Fruit fly (Drosophila melanogaster) whole organism, embryonic: ENCODE results near the gene Bruce.

ENCODE experiments used
- ATbp ChIP-seq: fragments of 200-800 bp; sonication (Bioruptor generic); optimal IDR thresholded peaks from 2 replicates; lab custom pipeline; 2017; ENCODE audit warnings: missing biosample characterization, mild to moderate bottlenecking, missing genetic modification characterization, missing genetic modification reagents
- Bgb ChIP-seq: fragments of 200-800 bp; sonication (Bioruptor generic); IDR thresholded peaks from 2 replicates; pipeline ENCODE4 v1.3.6; 2022; ENCODE audit warnings: missing biosample characterization, missing genetic modification characterization; ENCODE audit not compliant: partially characterized antibody
- CG11085 ChIP-seq: fragments of 200-800 bp; sonication (Bioruptor generic); IDR thresholded peaks from 2 replicates; pipeline ENCODE4 v1.3.6; 2022; ENCODE audit warnings: missing biosample characterization, missing genetic modification characterization
- CG12391 ChIP-seq: fragments of 200-800 bp; sonication (Bioruptor generic); optimal IDR thresholded peaks from 3 replicates; lab custom pipeline; 2018; ENCODE audit warnings: missing biosample characterization, mild to moderate bottlenecking, missing genetic modification characterization, moderate library complexity
- CG13424 ChIP-seq: fragments of 200-800 bp; sonication (Bioruptor generic); optimal IDR thresholded peaks from 2 replicates; lab custom pipeline; 2019; ENCODE audit warnings: missing biosample characterization, mild to moderate bottlenecking, missing genetic modification characterization, moderate library complexity
- CG15073 ChIP-seq: fragments of 200-800 bp; sonication (Bioruptor generic); optimal IDR thresholded peaks from 2 replicates; lab custom pipeline; 2016; ENCODE audit warnings: missing biosample characterization, missing genetic modification characterization
- CG17612 ChIP-seq: fragments of 200-800 bp; sonication (Bioruptor generic); IDR thresholded peaks from 2 replicates; pipeline ENCODE4 v1.3.6; 2022; ENCODE audit warnings: missing biosample characterization, missing genetic modification characterization
- CG17802 ChIP-seq: fragments of 200-800 bp; sonication (Bioruptor generic); optimal IDR thresholded peaks from 2 replicates; lab custom pipeline; 2018; ENCODE audit warnings: missing biosample characterization, mild to moderate bottlenecking, missing genetic modification characterization, moderate library complexity
- CG18764 ChIP-seq: fragments of 200-800 bp; sonication (Bioruptor generic); optimal IDR thresholded peaks from 3 replicates; lab custom pipeline; 2016; ENCODE audit warnings: missing biosample characterization, missing genetic modification characterization
- CG32767 ChIP-seq: fragments of 200-800 bp; sonication (Bioruptor generic); IDR thresholded peaks from 2 replicates; pipeline ENCODE4 v1.3.6; 2022; ENCODE audit warnings: missing biosample characterization, missing genetic modification characterization
- CG33213 ChIP-seq: fragments of 200-800 bp; sonication (Bioruptor generic); optimal IDR thresholded peaks from 3 replicates; lab custom pipeline; 2016; ENCODE audit warnings: missing biosample characterization, missing genetic modification characterization
- CG5180 ChIP-seq: fragments of 200-800 bp; sonication (Bioruptor generic); optimal IDR thresholded peaks from 3 replicates; lab custom pipeline; 2017; ENCODE audit warnings: missing biosample characterization, missing genetic modification characterization, mild to moderate bottlenecking, moderate library complexity, missing genetic modification reagents
- CG6683 ChIP-seq: fragments of 200-800 bp; sonication (Bioruptor generic); optimal IDR thresholded peaks from 2 replicates; lab custom pipeline; 2017; ENCODE audit warnings: missing biosample characterization, mild to moderate bottlenecking, missing genetic modification characterization, missing genetic modification reagents
- CG7556 ChIP-seq: fragments of 200-800 bp; sonication (Bioruptor generic); optimal IDR thresholded peaks from 2 replicates; lab custom pipeline; 2017; ENCODE audit warnings: missing biosample characterization, mild to moderate bottlenecking, missing genetic modification characterization
- CG8924 ChIP-seq: fragments of 200-800 bp; optimal IDR thresholded peaks from 3 replicates; lab custom pipeline; 2019; ENCODE audit warnings: missing biosample characterization, mild to moderate bottlenecking, missing genetic modification characterization, moderate library complexity
- CG8944 ChIP-seq: fragments of 200-800 bp; sonication (Bioruptor generic); optimal IDR thresholded peaks from 3 replicates; lab custom pipeline; 2016; ENCODE audit warnings: missing biosample characterization, missing genetic modification characterization
- CG9797 ChIP-seq: fragments of 200-800 bp; sonication (Bioruptor generic); optimal IDR thresholded peaks from 3 replicates; lab custom pipeline; 2018; ENCODE audit warnings: missing biosample characterization, mild to moderate bottlenecking, missing genetic modification characterization
- CG9817 ChIP-seq: fragments of 200-800 bp; sonication (Bioruptor generic); optimal IDR thresholded peaks from 2 replicates; lab custom pipeline; 2018; ENCODE audit warnings: missing biosample characterization, mild to moderate bottlenecking, missing genetic modification characterization, moderate library complexity
- CoRest ChIP-seq: fragments of 200-800 bp; sonication (Bioruptor generic); optimal IDR thresholded peaks from 3 replicates; lab custom pipeline; 2018; ENCODE audit warnings: missing biosample characterization, mild to moderate bottlenecking, missing genetic modification characterization, moderate library complexity
- Dek ChIP-seq: fragments of 200-800 bp; sonication (Bioruptor generic); optimal IDR thresholded peaks from 3 replicates; lab custom pipeline; 2019; ENCODE audit warnings: missing biosample characterization, mild to moderate bottlenecking, missing genetic modification characterization, moderate library complexity
- Dfd ChIP-seq, 2 experiments: fragments of >200 bp; optimal IDR thresholded peaks; 2 replicates each; lab custom pipeline; 2017; ENCODE audit warnings: missing biosample characterization in 2 of 2, missing genetic modification characterization in 2 of 2
- Doc2 ChIP-seq: fragments of 200-800 bp; sonication (Bioruptor generic); IDR thresholded peaks from 2 replicates; pipeline ENCODE4 v1.3.6; 2022; ENCODE audit warnings: missing biosample characterization, missing genetic modification characterization
- Drgx ChIP-seq: fragments of 200-800 bp; sonication (Bioruptor generic); IDR thresholded peaks from 2 replicates; pipeline ENCODE4 v1.3.6; 2022; ENCODE audit warnings: missing biosample characterization, missing genetic modification characterization
- Fer3 ChIP-seq: fragments of 200-800 bp; sonication (Bioruptor generic); optimal IDR thresholded peaks from 2 replicates; lab custom pipeline; 2018; ENCODE audit warnings: missing biosample characterization, mild to moderate bottlenecking, missing genetic modification characterization, moderate library complexity
- HLHmδ ChIP-seq: fragments of 200-800 bp; sonication (Bioruptor generic); optimal IDR thresholded peaks from 2 replicates; lab custom pipeline; 2018; ENCODE audit warnings: missing biosample characterization, mild to moderate bottlenecking, missing genetic modification characterization, moderate library complexity
- Hr3 ChIP-seq: fragments of 200-800 bp; sonication (Bioruptor generic); optimal IDR thresholded peaks from 3 replicates; lab custom pipeline; 2016; ENCODE audit warnings: missing biosample characterization, missing genetic modification characterization
- MBD-R2 ChIP-seq: fragments of 200-800 bp; sonication (Bioruptor generic); IDR thresholded peaks from 2 replicates; pipeline ENCODE4 v1.3.6; 2022; ENCODE audit warnings: missing biosample characterization, missing genetic modification characterization
- MESR4 ChIP-seq: fragments of 200-800 bp; sonication (Bioruptor generic); optimal IDR thresholded peaks from 2 replicates; lab custom pipeline; 2018; ENCODE audit warnings: missing biosample characterization, mild to moderate bottlenecking, missing genetic modification characterization, moderate library complexity
- Pdp1 ChIP-seq, 2 experiments: fragments of 200-800 bp; sonication (Bioruptor generic); optimal IDR thresholded peaks; 3 replicates each; lab custom pipeline; 2016; ENCODE audit warnings: missing biosample characterization in 2 of 2, missing genetic modification characterization in 2 of 2, mild to moderate bottlenecking in 1 of 2, moderate library complexity in 1 of 2
- Side ChIP-seq: fragments of 200-800 bp; sonication (Bioruptor generic); optimal IDR thresholded peaks from 2 replicates; lab custom pipeline; 2016; ENCODE audit warnings: missing biosample characterization, missing genetic modification characterization
- Taf1 ChIP-seq: fragments of 200-800 bp; sonication (Bioruptor generic); IDR thresholded peaks from 2 replicates; pipeline ENCODE4 v1.3.6; 2022; ENCODE audit warnings: missing biosample characterization, missing genetic modification characterization
- Vsx1 ChIP-seq: fragments of 200-800 bp; sonication (Bioruptor generic); optimal IDR thresholded peaks from 2 replicates; lab custom pipeline; 2017; ENCODE audit warnings: missing biosample characterization, mild to moderate bottlenecking, missing genetic modification characterization, missing genetic modification reagents
- Xbp1 ChIP-seq: fragments of 200-800 bp; sonication (Bioruptor generic); optimal IDR thresholded peaks from 3 replicates; lab custom pipeline; 2016; ENCODE audit warnings: missing biosample characterization, mild to moderate bottlenecking, missing genetic modification characterization
- ab ChIP-seq: fragments of 200-800 bp; sonication (Bioruptor generic); optimal IDR thresholded peaks from 2 replicates; lab custom pipeline; 2016; ENCODE audit warnings: missing biosample characterization, missing genetic modification characterization
- ase ChIP-seq: fragments of 200-800 bp; sonication (Bioruptor generic); IDR thresholded peaks from 3 replicates; pipeline ENCODE4 v1.3.6; 2022; ENCODE audit warnings: missing biosample characterization, missing genetic modification characterization
- corto ChIP-seq: fragments of 200-800 bp; sonication (Bioruptor generic); optimal IDR thresholded peaks from 2 replicates; lab custom pipeline; 2016; ENCODE audit warnings: missing biosample characterization, mild to moderate bottlenecking, missing genetic modification characterization, moderate library complexity
- croc ChIP-seq: fragments of 200-800 bp; sonication (Bioruptor generic); conservative IDR thresholded peaks from 3 replicates; pipeline ENCODE4 v1.3.6; 2022; ENCODE audit warnings: missing biosample characterization, missing genetic modification characterization
- crp ChIP-seq, 2 experiments: fragments of 200-800 bp; sonication (Bioruptor generic); optimal IDR thresholded peaks; 2 replicates in 1 of 2; 3 replicates in 1 of 2; lab custom pipeline; 2017; ENCODE audit warnings: missing biosample characterization in 2 of 2, missing genetic modification characterization in 2 of 2, mild to moderate bottlenecking in 1 of 2, moderate library complexity in 1 of 2
- ewg ChIP-seq: fragments of 200-800 bp; sonication (Bioruptor generic); optimal IDR thresholded peaks from 3 replicates; lab custom pipeline; 2017; ENCODE audit warnings: mild to moderate bottlenecking, missing biosample characterization, missing genetic modification reagents, missing genetic modification characterization
- fu2 ChIP-seq: fragments of 200-800 bp; sonication (Bioruptor generic); optimal IDR thresholded peaks from 2 replicates; lab custom pipeline; 2016; ENCODE audit warnings: missing biosample characterization, missing genetic modification characterization
- gsb-n ChIP-seq: fragments of 200-800 bp; sonication (Bioruptor generic); optimal IDR thresholded peaks from 3 replicates; lab custom pipeline; 2018; ENCODE audit warnings: missing biosample characterization, mild to moderate bottlenecking, missing genetic modification characterization
- hb ChIP-seq: fragments of 200-800 bp; sonication (Bioruptor generic); IDR thresholded peaks from 3 replicates; pipeline ENCODE4 v1.3.6; 2022; ENCODE audit warnings: missing biosample characterization, missing genetic modification characterization; ENCODE audit not compliant: partially characterized antibody
- ind ChIP-seq: fragments of 200-800 bp; sonication (Bioruptor generic); optimal IDR thresholded peaks from 3 replicates; lab custom pipeline; 2016; ENCODE audit warnings: missing biosample characterization, missing genetic modification characterization
- lmd ChIP-seq: fragments of 200-800 bp; sonication (Bioruptor generic); IDR thresholded peaks from 2 replicates; pipeline ENCODE4 v1.3.6; 2022; ENCODE audit warnings: missing biosample characterization, missing genetic modification characterization
- nmo ChIP-seq: fragments of 200-800 bp; sonication (Bioruptor generic); optimal IDR thresholded peaks from 2 replicates; lab custom pipeline; 2018; ENCODE audit warnings: missing biosample characterization, mild to moderate bottlenecking, missing genetic modification characterization, moderate library complexity
- oc ChIP-seq: fragments of 200-800 bp; sonication (Bioruptor generic); optimal IDR thresholded peaks from 2 replicates; lab custom pipeline; 2018; ENCODE audit warnings: missing biosample characterization, mild to moderate bottlenecking, missing genetic modification characterization, moderate library complexity
- pum ChIP-seq: fragments of 200-800 bp; sonication (Bioruptor generic); optimal IDR thresholded peaks from 2 replicates; lab custom pipeline; 2016; ENCODE audit warnings: missing biosample characterization, missing genetic modification characterization
- ssp ChIP-seq: fragments of 200-800 bp; sonication (Bioruptor generic); IDR thresholded peaks from 2 replicates; pipeline ENCODE4 v1.3.6; 2022; ENCODE audit warnings: missing biosample characterization, missing genetic modification characterization
- tio ChIP-seq: fragments of 200-800 bp; sonication (Bioruptor generic); optimal IDR thresholded peaks from 2 replicates; lab custom pipeline; 2017; ENCODE audit warnings: missing biosample characterization, missing genetic modification characterization, inconsistent platforms
- vfl ChIP-seq: fragments of 200-800 bp; sonication (Bioruptor generic); optimal IDR thresholded peaks from 2 replicates; lab custom pipeline; 2016; ENCODE audit warnings: missing biosample characterization, missing genetic modification characterization
- yki ChIP-seq: fragments of >200 bp; optimal IDR thresholded peaks from 3 replicates; lab custom pipeline; 2018
- zfh1 ChIP-seq: fragments of 200-800 bp; sonication (Bioruptor generic); IDR thresholded peaks from 3 replicates; pipeline ENCODE4 v1.3.6; 2022; ENCODE audit warnings: missing biosample characterization, missing genetic modification characterization

Gene Bruce

dm6 chr3R:10274829-10275228, 56.3 kb downstream of the Bruce start (continued):
- TF ChIP-seq corto (GFP tag; lab: Kevin White, UChicago) (no peak), CG11085 (no peak), CG8944 (GFP tag; lab: Kevin White, UChicago) (no peak), croc (no peak), HLHmδ (GFP tag; lab: Kevin White, UChicago) (no peak), Dfd (GFP tag; optimal IDR thresholded peaks at IDR 0.05; lab: Kevin White, UChicago) (no peak), Dek (tag; lab: Kevin White, UChicago) (no peak), fu2 (no peak), CoRest (tag; lab: Kevin White, UChicago) (peak; percentile 38), CG9797 (no peak), Fer3 (tag; lab: Kevin White, UChicago) (no peak), Bgb (GFP tag; lab: Robert Waterston, UW) (no peak), Doc2 (GFP tag; lab: Robert Waterston, UW) (no peak), CG12391 (tag; lab: Kevin White, UChicago) (peak; percentile 42), MESR4 (no peak), ssp (GFP tag; lab: Robert Waterston, UW) (no peak), CG32767 (GFP tag; lab: Robert Waterston, UW) (no peak), CG18764 (GFP tag; lab: Kevin White, UChicago) (no peak), ATbp (GFP tag; lab: Kevin White, UChicago) (peak; percentile 9), zfh1 (GFP tag; lab: Robert Waterston, UW) (no peak), crp (GFP tag; optimal IDR thresholded peaks at IDR 0.05; lab: Kevin White, UChicago) (no peak), lmd (GFP tag; lab: Robert Waterston, UW) (no peak), CG33213 (no peak), ewg (peak; percentile 8), Pdp1 (GFP tag; optimal IDR thresholded peaks at IDR 0.05; lab: Kevin White, UChicago) (no peak), MBD-R2 (GFP tag; lab: Robert Waterston, UW) (no peak), pum (GFP tag; lab: Kevin White, UChicago) (no peak), ind (GFP tag; lab: Kevin White, UChicago) (no peak), ase (GFP tag; lab: Robert Waterston, UW) (no peak), CG7556 (GFP tag; lab: Kevin White, UChicago) (no peak), gsb-n (tag; lab: Kevin White, UChicago) (no peak), CG17802 (tag; lab: Kevin White, UChicago) (no peak), ab (GFP tag; lab: Kevin White, UChicago) (no peak), yki (no peak), CG5180 (GFP tag; lab: Kevin White, UChicago) (no peak), Vsx1 (GFP tag; lab: Kevin White, UChicago) (no peak), Taf1 (GFP tag; lab: Robert Waterston, UW) (no peak), tio (GFP tag; lab: Kevin White, UChicago) (no peak), Xbp1 (GFP tag; lab: Kevin White, UChicago) (peak; percentile 19), CG9817 (tag; lab: Kevin White, UChicago) (no peak), CG8924 (no peak), Hr3 (GFP tag; lab: Kevin White, UChicago) (peak; percentile 12), oc (no peak), CG13424 (peak; percentile 51), hb (GFP tag; lab: Robert Waterston, UW) (no peak), CG15073 (no peak), CG17612 (GFP tag; lab: Robert Waterston, UW) (no peak), CG6683 (GFP tag; lab: Kevin White, UChicago) (no peak), nmo (GFP tag; lab: Kevin White, UChicago) (peak; percentile 46), vfl (GFP tag; lab: Kevin White, UChicago) (no peak), Side (GFP tag; lab: Kevin White, UChicago) (no peak), Drgx (GFP tag; lab: Robert Waterston, UW) (no peak)
